Fruit fly (Drosophila melanogaster): Measurements from ENCODE around the gene RabGGTb.

DNA sequence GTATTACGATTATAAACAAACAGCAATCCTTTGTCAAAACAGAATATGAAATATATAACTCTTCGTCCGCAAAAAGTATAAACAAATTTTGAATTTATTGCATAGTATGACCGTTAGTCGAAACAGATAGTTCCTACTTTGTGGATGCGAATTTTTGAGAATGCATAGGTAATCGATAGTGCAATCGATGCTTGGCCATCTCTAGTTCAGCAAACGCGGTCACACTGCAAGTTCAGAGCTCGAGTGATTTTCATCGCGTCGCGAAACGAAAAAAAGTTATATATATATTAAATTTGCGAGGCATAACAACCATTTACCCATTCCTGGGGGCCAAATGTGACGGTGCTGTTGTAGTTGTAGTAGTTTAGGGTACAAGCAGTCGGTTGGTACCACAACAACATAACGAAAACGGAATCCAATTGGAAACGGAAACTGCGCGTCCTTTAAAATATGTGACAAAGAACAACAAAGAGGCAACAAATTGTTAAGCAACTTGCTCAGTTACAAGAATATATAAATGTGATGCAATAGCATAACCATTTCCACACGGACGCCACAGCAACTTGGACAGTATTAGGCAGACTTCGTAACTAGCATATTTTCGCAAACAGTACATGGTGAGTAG, 21.8 kb upstream of the RabGGTb start, which contains the start of gene CG2991:
- no peak for TF ChIP-seq eg (GFP tag; IDR thresholded peaks at IDR 0.05)
- TF ChIP-seq CG10631 (GFP tag; optimal IDR thresholded peaks at IDR 0.05) = no peak
- peak; percentile 33 for TF ChIP-seq lz (GFP tag; optimal IDR thresholded peaks at IDR 0.05)
- TF ChIP-seq CG7368 (GFP tag; optimal IDR thresholded peaks at IDR 0.05) = no peak
- TF ChIP-seq CG6276 (GFP tag; optimal IDR thresholded peaks at IDR 0.05) = no peak
- TF ChIP-seq Lpt (GFP tag; optimal IDR thresholded peaks at IDR 0.05) = no peak
- TF ChIP-seq acj6 (GFP tag; optimal IDR thresholded peaks at IDR 0.05) = no peak
- no peak for TF ChIP-seq Hr39 (GFP tag; optimal IDR thresholded peaks at IDR 0.05)

All from whole organism, prepupa.